Worm (Caenorhabditis elegans): ENCODE results near the gene F41H10.4.

The F41H10.4 gene

ce11 chrIV:5394687-5395086, 30.3 kb downstream of the F41H10.4 start, which contains the start of the genes perm-3 and swsn-6:
TSS of gene perm-3 (minus strand) at chrIV:5394804.
TSS of gene swsn-6 (plus strand) at chrIV:5395033.
- TF ChIP-seq ceh-18 (tag; optimal IDR thresholded peaks at IDR 0.05) (peak; percentile 19), ceh-30 (tag; optimal IDR thresholded peaks at IDR 0.05) (peak; percentile 22), ceh-14 (tag; optimal IDR thresholded peaks at IDR 0.05) (peak; percentile 19), pha-4 (tag; optimal IDR thresholded peaks at IDR 0.05) (no peak), ceh-45 (GFP tag; IDR thresholded peaks at IDR 0.05) (no peak), ceh-22 (tag; optimal IDR thresholded peaks at IDR 0.05) (no peak), Y22D7AL.16 (tag; optimal IDR thresholded peaks at IDR 0.05) (no peak), fkh-6 (tag; optimal IDR thresholded peaks at IDR 0.05) (no peak), F13H6.1 (tag; optimal IDR thresholded peaks at IDR 0.05) (no peak), unc-42 (tag; optimal IDR thresholded peaks at IDR 0.05) (peak; percentile 46), ceh-2 (tag; optimal IDR thresholded peaks at IDR 0.05) (no peak), ceh-31 (tag; optimal IDR thresholded peaks at IDR 0.05) (peak; percentile 30), K09A11.1 (tag; optimal IDR thresholded peaks at IDR 0.05; ENCODE audit: insufficient read depth) (peak; percentile 41), elt-2 (tag; optimal IDR thresholded peaks at IDR 0.05) (peak; percentile 41), ets-4 (tag; optimal IDR thresholded peaks at IDR 0.05) (no peak), zip-5 (tag; optimal IDR thresholded peaks at IDR 0.05) (no peak), ref-2 (tag; optimal IDR thresholded peaks at IDR 0.05) (no peak), hlh-15 (tag; optimal IDR thresholded peaks at IDR 0.05) (no peak), hlh-8 (tag; optimal IDR thresholded peaks at IDR 0.05) (no peak), ama-1 (optimal IDR thresholded peaks at IDR 0.05) (no peak), hlh-13 (GFP tag; optimal IDR thresholded peaks at IDR 0.05) (no peak), ceh-9 (tag; optimal IDR thresholded peaks at IDR 0.05) (no peak), K02D7.2 (tag; optimal IDR thresholded peaks at IDR 0.05) (no peak), ceh-19 (GFP tag; optimal IDR thresholded peaks at IDR 0.05) (no peak), pha-2 (tag; optimal IDR thresholded peaks at IDR 0.05) (no peak), tbx-2 (tag; optimal IDR thresholded peaks at IDR 0.05) (peak; percentile 30), hlh-30 (tag; optimal IDR thresholded peaks at IDR 0.05; ENCODE audit: insufficient read depth) (no peak), ztf-16 (tag; optimal IDR thresholded peaks at IDR 0.05) (no peak), unc-86 (tag; optimal IDR thresholded peaks at IDR 0.05) (peak; percentile 9), C38D4.7 (GFP tag; optimal IDR thresholded peaks at IDR 0.05) (no peak), fax-1 (tag; optimal IDR thresholded peaks at IDR 0.05) (no peak), ceh-34 (tag; optimal IDR thresholded peaks at IDR 0.05) (peak; percentile 41), dmd-4 (tag; optimal IDR thresholded peaks at IDR 0.05; ENCODE audit: borderline replicate concordance) (no peak), nfya-1 (tag; optimal IDR thresholded peaks at IDR 0.05) (peak; percentile 35), T23F11.4 (GFP tag; optimal IDR thresholded peaks at IDR 0.05) (no peak), ceh-48 (tag; optimal IDR thresholded peaks at IDR 0.05) (peak; percentile 91)

ce11 chrIV:5396769-5397168, 32.4 kb downstream of the F41H10.4 start, which contains the start of gene ZK616.3:
TSS of gene ZK616.3 (plus strand) at chrIV:5397069.
- TF ChIP-seq ref-2 (tag; optimal IDR thresholded peaks at IDR 0.05) (no peak), ceh-30 (tag; optimal IDR thresholded peaks at IDR 0.05) (no peak), ceh-9 (tag; optimal IDR thresholded peaks at IDR 0.05) (no peak), sdc-2 (tag; optimal IDR thresholded peaks at IDR 0.05) (no peak), ceh-45 (GFP tag; IDR thresholded peaks at IDR 0.05) (no peak), fax-1 (tag; optimal IDR thresholded peaks at IDR 0.05) (no peak), tbx-7 (tag; optimal IDR thresholded peaks at IDR 0.05) (no peak), nfya-1 (tag; optimal IDR thresholded peaks at IDR 0.05) (no peak), pha-2 (tag; optimal IDR thresholded peaks at IDR 0.05) (no peak), unc-3 (GFP tag; conservative IDR thresholded peaks at IDR 0.05) (no peak), unc-3 (tag; optimal IDR thresholded peaks at IDR 0.05) (no peak)

- TF ChIP-seq ets-4 (tag; optimal IDR thresholded peaks at IDR 0.05) (no peak), nhr-232 (tag; optimal IDR thresholded peaks at IDR 0.05) (no peak), hlh-15 (tag; optimal IDR thresholded peaks at IDR 0.05) (no peak), hlh-13 (GFP tag; optimal IDR thresholded peaks at IDR 0.05) (no peak), hlh-30 (tag; optimal IDR thresholded peaks at IDR 0.05; ENCODE audit: insufficient read depth) (no peak), rnt-1 (tag; optimal IDR thresholded peaks at IDR 0.05) (no peak), ceh-45 (GFP tag; IDR thresholded peaks at IDR 0.05) (no peak), dmd-4 (tag; optimal IDR thresholded peaks at IDR 0.05; ENCODE audit: borderline replicate concordance) (no peak), unc-86 (tag; optimal IDR thresholded peaks at IDR 0.05) (no peak), syd-9 (tag; optimal IDR thresholded peaks at IDR 0.05) (no peak), pha-4 (tag; optimal IDR thresholded peaks at IDR 0.05) (no peak), gmeb-2 (tag; optimal IDR thresholded peaks at IDR 0.05) (no peak), C08G9.2 (tag; optimal IDR thresholded peaks at IDR 0.05) (no peak), ceh-24 (tag; optimal IDR thresholded peaks at IDR 0.05) (no peak), ceh-31 (tag; optimal IDR thresholded peaks at IDR 0.05) (no peak), K02D7.2 (tag; optimal IDR thresholded peaks at IDR 0.05) (no peak), pat-9 (tag; optimal IDR thresholded peaks at IDR 0.05) (no peak), odd-2 (tag; optimal IDR thresholded peaks at IDR 0.05) (no peak), ceh-18 (tag; optimal IDR thresholded peaks at IDR 0.05) (no peak), npax-4 (tag; optimal IDR thresholded peaks at IDR 0.05) (no peak)
Observed at ce11 chrIV:5397539-5397938, 33.2 kb downstream of the F41H10.4 start, which contains the start of gene ZK616.2. TSS of gene ZK616.2 (plus strand) at chrIV:5397839.
